4 fruit fly cellular contexts compared by ENCODE assay signal in the genomic region with DNA sequence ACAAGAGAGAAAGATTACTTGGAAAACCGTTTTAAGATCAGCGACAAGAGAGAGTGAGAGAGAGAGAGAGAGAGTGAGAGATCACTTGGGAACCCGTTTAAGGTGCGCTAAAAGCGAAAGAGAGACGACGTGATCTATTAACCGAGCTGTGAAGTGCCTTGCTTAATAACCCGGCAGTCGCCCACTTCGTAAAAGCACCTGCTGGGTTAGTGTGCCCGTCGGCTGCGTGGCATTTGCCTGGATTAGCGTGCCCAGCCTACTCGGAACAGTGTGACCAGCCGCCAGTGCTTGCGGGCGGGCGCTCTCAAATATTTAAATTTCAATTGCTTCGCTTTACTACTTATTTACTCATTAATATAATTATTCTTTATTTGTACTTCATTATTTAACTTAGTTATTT.
A peak's percentile ranks its signal among the peaks of the same experiment; 100 is the strongest.
TF ChIP-seq lines count a peak whose summit lies in the region.

No protein-coding gene starts in this region.

- peak; percentile 22 for TF ChIP-seq CTCF in whole organism, embryonic (GFP tag; optimal IDR thresholded peaks at IDR 0.05; lab: Kevin White, UChicago)

TF ChIP-seq in whole organism, embryonic, 481 proteins besides CTCF, POLR2A, EP300 and RAD21 (continues in another document):
- TF ChIP-seq esg (GFP tag; conservative IDR thresholded peaks at IDR 0.05; lab: Robert Waterston, UW) (peak; percentile 55), D19A (tag; optimal IDR thresholded peaks at IDR 0.05; lab: Kevin White, UChicago) (peak; percentile 6), CG7963 (GFP tag; IDR thresholded peaks at IDR 0.05; lab: Robert Waterston, UW; ENCODE audit: partially characterized antibody) (peak; percentile 41; the same call in 1 of the 3 replicates), CG1529 (GFP tag; optimal IDR thresholded peaks at IDR 0.05; lab: Kevin White, UChicago) (no peak), CG6689 (GFP tag; IDR thresholded peaks at IDR 0.05; lab: Robert Waterston, UW) (peak; percentile 64), CG12659 (GFP tag; optimal IDR thresholded peaks at IDR 0.05; lab: Kevin White, UChicago) (peak; percentile 33), CG31441 (GFP tag; IDR thresholded peaks at IDR 0.05; lab: Robert Waterston, UW) (peak; percentile 29; the same call in 1 of the 2 replicates), BEAF-32 (GFP tag; optimal IDR thresholded peaks at IDR 0.05; lab: Kevin White, UChicago) (peak; percentile 29), amos (GFP tag; IDR thresholded peaks at IDR 0.05; lab: Robert Waterston, UW; ENCODE audit: partially characterized antibody) (peak; percentile 32), kni (GFP tag; optimal IDR thresholded peaks at IDR 0.05; lab: Kevin White, UChicago) (peak; percentile 27), Elba2 (GFP tag; optimal IDR thresholded peaks at IDR 0.05; lab: Kevin White, UChicago) (peak; percentile 83), hb (GFP tag; IDR thresholded peaks at IDR 0.05; lab: Robert Waterston, UW; ENCODE audit: partially characterized antibody) (no peak), CG6254 (GFP tag; optimal IDR thresholded peaks at IDR 0.05; lab: Kevin White, UChicago) (peak; percentile 9), onecut (GFP tag; IDR thresholded peaks at IDR 0.05; lab: Robert Waterston, UW) (no peak), CG2199 (GFP tag; IDR thresholded peaks at IDR 0.05; lab: Robert Waterston, UW) (peak; percentile 84; the same call in 2 of the 3 replicates), CG9817 (tag; optimal IDR thresholded peaks at IDR 0.05; lab: Kevin White, UChicago) (no peak), al (GFP tag; IDR thresholded peaks at IDR 0.05; lab: Robert Waterston, UW) (no peak), CG15514 (GFP tag; optimal IDR thresholded peaks at IDR 0.05; lab: Kevin White, UChicago) (peak; percentile 54), HLH3B (GFP tag; IDR thresholded peaks at IDR 0.05; lab: Robert Waterston, UW) (no peak), Pdp1 (GFP tag; optimal IDR thresholded peaks at IDR 0.05; lab: Kevin White, UChicago) (peak in 1 of 2 experiments; percentile 37)

TF ChIP-seq in whole organism, prepupa, 60 proteins besides CTCF, POLR2A, EP300 and RAD21:
- peak; percentile 54 for TF ChIP-seq svp (GFP tag; lab: Kevin White, UChicago)
- TF ChIP-seq eg (GFP tag; IDR thresholded peaks at IDR 0.05; lab: Robert Waterston, UW) = no peak
- TF ChIP-seq CG1621 (tag; optimal IDR thresholded peaks at IDR 0.05; lab: Kevin White, UChicago) = peak; percentile 58
- TF ChIP-seq CG31627 (GFP tag; optimal IDR thresholded peaks at IDR 0.05; lab: Kevin White, UChicago) = no peak
- TF ChIP-seq CG7368 (GFP tag; optimal IDR thresholded peaks at IDR 0.05; lab: Kevin White, UChicago) = no peak
- TF ChIP-seq CG6163 (GFP tag; IDR thresholded peaks at IDR 0.05; lab: Robert Waterston, UW) = peak; percentile 15; the same call in 1 of the 3 replicates
- TF ChIP-seq Sox14 (GFP tag; optimal IDR thresholded peaks at IDR 0.05; lab: Kevin White, UChicago) = no peak
- TF ChIP-seq CG3919 (GFP tag; optimal IDR thresholded peaks at IDR 0.05; lab: Kevin White, UChicago) = peak; percentile 12
- TF ChIP-seq Eip78C (GFP tag; lab: Kevin White, UChicago) = peak; percentile 71
- TF ChIP-seq CG11762 (GFP tag; optimal IDR thresholded peaks at IDR 0.05; lab: Kevin White, UChicago; ENCODE audit: insufficient read depth) = no peak
- no peak for TF ChIP-seq Hr39 (GFP tag; optimal IDR thresholded peaks at IDR 0.05; lab: Kevin White, UChicago)

TF ChIP-seq in whole organism, pupa, 21 proteins besides CTCF, POLR2A, EP300 and RAD21:
- TF ChIP-seq CG8159 (tag; optimal IDR thresholded peaks at IDR 0.05; lab: Kevin White, UChicago) (peak; percentile 11), D1 (tag; optimal IDR thresholded peaks at IDR 0.05; lab: Kevin White, UChicago) (no peak), CG4496 (GFP tag; IDR thresholded peaks at IDR 0.05; lab: Robert Waterston, UW) (peak; percentile 82; the same call in 2 of the 3 replicates), Ets98B (GFP tag; IDR thresholded peaks at IDR 0.05; lab: Robert Waterston, UW) (0 out of 2 replicates have a peak, but pooled peaks have one; percentile 19)
TF ChIP-seq in whole organism, pupa: peak in this region for 3.

TF ChIP-seq in whole organism, wandering third instar larva, 38 proteins besides CTCF, POLR2A, EP300 and RAD21:
- TF ChIP-seq h (GFP tag; optimal IDR thresholded peaks at IDR 0.05; lab: Kevin White, UChicago) (peak; percentile 16), Dif (GFP tag; optimal IDR thresholded peaks at IDR 0.05; lab: Kevin White, UChicago; ENCODE audit: partially characterized antibody) (peak; percentile 37), CG9705 (GFP tag; optimal IDR thresholded peaks at IDR 0.05; lab: Kevin White, UChicago) (no peak)
